Fruit fly (Drosophila melanogaster) whole organism, embryonic: Measurements from ENCODE around the gene Lgr1.

Experiments used
- Antp ChIP-seq: fragments of 200-800 bp; sonication (Bioruptor generic); optimal IDR thresholded peaks from 3 replicates; lab custom pipeline; 2016; ENCODE audit warnings: missing biosample characterization, missing genetic modification characterization
- CG10431 ChIP-seq: fragments of 200-800 bp; sonication (Bioruptor generic); optimal IDR thresholded peaks from 3 replicates; lab custom pipeline; 2018; ENCODE audit warnings: missing biosample characterization, mild to moderate bottlenecking, missing genetic modification characterization
- CG10543 ChIP-seq: fragments of 200-800 bp; sonication (Bioruptor generic); optimal IDR thresholded peaks from 3 replicates; lab custom pipeline; 2017; ENCODE audit warnings: missing biosample characterization, mild to moderate bottlenecking, missing genetic modification characterization, moderate library complexity
- CG10979 ChIP-seq: fragments of 200-800 bp; sonication (Bioruptor generic); optimal IDR thresholded peaks from 2 replicates; lab custom pipeline; 2018; ENCODE audit warnings: missing biosample characterization, mild to moderate bottlenecking, missing genetic modification characterization, moderate library complexity
- CG12071 ChIP-seq: fragments of 200-800 bp; sonication (Bioruptor generic); optimal IDR thresholded peaks from 3 replicates; lab custom pipeline; 2018; ENCODE audit warnings: missing biosample characterization, mild to moderate bottlenecking, missing genetic modification characterization
- CG14441 ChIP-seq: fragments of 200-800 bp; sonication (Bioruptor generic); IDR thresholded peaks from 2 replicates; pipeline ENCODE4 v1.3.6; 2022; ENCODE audit warnings: missing biosample characterization, missing genetic modification characterization
- CG14710 ChIP-seq: fragments of 200-800 bp; sonication (Bioruptor generic); optimal IDR thresholded peaks from 3 replicates; lab custom pipeline; 2019; ENCODE audit warnings: missing biosample characterization, mild to moderate bottlenecking, missing genetic modification characterization, moderate library complexity
- CG15696 ChIP-seq: fragments of 200-800 bp; sonication (Bioruptor generic); optimal IDR thresholded peaks from 2 replicates; lab custom pipeline; 2019; ENCODE audit warnings: missing biosample characterization, mild to moderate bottlenecking, missing genetic modification characterization, moderate library complexity
- CG2116 ChIP-seq: fragments of 200-800 bp; sonication (Bioruptor generic); optimal IDR thresholded peaks from 3 replicates; lab custom pipeline; 2018; ENCODE audit warnings: missing biosample characterization, mild to moderate bottlenecking, missing genetic modification characterization
- CG2889 ChIP-seq: fragments of 200-800 bp; sonication (Bioruptor generic); IDR thresholded peaks from 3 replicates; pipeline ENCODE4 v1.3.6; 2022; ENCODE audit warnings: missing biosample characterization, missing genetic modification characterization
- CG32532 ChIP-seq: fragments of 200-800 bp; sonication (Bioruptor generic); IDR thresholded peaks from 2 replicates; pipeline ENCODE4 v1.3.6; 2022; ENCODE audit warnings: missing biosample characterization, missing genetic modification characterization
- CG4328 ChIP-seq: fragments of 200-800 bp; sonication (Bioruptor generic); optimal IDR thresholded peaks from 3 replicates; lab custom pipeline; 2017; ENCODE audit warnings: missing biosample characterization, missing genetic modification reagents, missing genetic modification characterization
- CG4360 ChIP-seq: fragments of 200-800 bp; sonication (Bioruptor generic); IDR thresholded peaks from 2 replicates; pipeline ENCODE4 v1.3.6; 2022; ENCODE audit warnings: missing biosample characterization, missing genetic modification characterization
- CG4707 ChIP-seq: fragments of 200-800 bp; sonication (Bioruptor generic); optimal IDR thresholded peaks from 2 replicates; lab custom pipeline; 2018; ENCODE audit warnings: missing biosample characterization, mild to moderate bottlenecking, missing genetic modification characterization, moderate library complexity
- CG6765 ChIP-seq: fragments of 200-800 bp; sonication (Bioruptor generic); optimal IDR thresholded peaks from 3 replicates; lab custom pipeline; 2017; ENCODE audit warnings: missing biosample characterization, mild to moderate bottlenecking, missing genetic modification characterization
- CG6813 ChIP-seq: fragments of 200-800 bp; sonication (Bioruptor generic); optimal IDR thresholded peaks from 2 replicates; lab custom pipeline; 2017; ENCODE audit warnings: missing biosample characterization, missing genetic modification characterization, mild to moderate bottlenecking, moderate library complexity, missing genetic modification reagents
- CG7271 ChIP-seq: fragments of 200-800 bp; sonication (Bioruptor generic); optimal IDR thresholded peaks from 2 replicates; lab custom pipeline; 2018; ENCODE audit warnings: missing biosample characterization, mild to moderate bottlenecking, missing genetic modification characterization, moderate library complexity
- CG7357 ChIP-seq: fragments of 200-800 bp; sonication (Bioruptor generic); IDR thresholded peaks from 3 replicates; pipeline ENCODE4 v1.3.6; 2022; ENCODE audit warnings: missing biosample characterization, missing genetic modification characterization
- CG8388 ChIP-seq: fragments of 200-800 bp; sonication (Bioruptor generic); optimal IDR thresholded peaks from 2 replicates; lab custom pipeline; 2019; ENCODE audit warnings: missing biosample characterization, mild to moderate bottlenecking, missing genetic modification characterization, moderate library complexity
- CG8924 ChIP-seq: fragments of 200-800 bp; optimal IDR thresholded peaks from 3 replicates; lab custom pipeline; 2019; ENCODE audit warnings: missing biosample characterization, mild to moderate bottlenecking, missing genetic modification characterization, moderate library complexity
- CG9437 ChIP-seq: fragments of 200-800 bp; sonication (Bioruptor generic); optimal IDR thresholded peaks from 2 replicates; lab custom pipeline; 2018; ENCODE audit warnings: missing biosample characterization, mild to moderate bottlenecking, missing genetic modification characterization
- CTCF ChIP-seq: fragments of 200-800 bp; sonication (Bioruptor generic); optimal IDR thresholded peaks from 2 replicates; lab custom pipeline; 2017; ENCODE audit warnings: missing biosample characterization, mild to moderate bottlenecking, missing genetic modification characterization, moderate library complexity
- Chrac-16 ChIP-seq: fragments of 200-800 bp; sonication (Bioruptor generic); optimal IDR thresholded peaks from 3 replicates; lab custom pipeline; 2016; ENCODE audit warnings: missing biosample characterization, missing genetic modification characterization
- E2f1 ChIP-seq: fragments of 200-800 bp; sonication (Bioruptor generic); IDR thresholded peaks from 2 replicates; pipeline ENCODE4 v1.3.6; 2022; ENCODE audit warnings: missing biosample characterization, missing genetic modification characterization
- HLH54F ChIP-seq: fragments of 200-800 bp; sonication (Bioruptor generic); optimal IDR thresholded peaks from 3 replicates; lab custom pipeline; 2016; ENCODE audit warnings: missing biosample characterization, missing genetic modification characterization
- Hmx ChIP-seq: fragments of 200-800 bp; sonication (Bioruptor generic); optimal IDR thresholded peaks from 2 replicates; lab custom pipeline; 2016; ENCODE audit warnings: missing biosample characterization, missing genetic modification characterization
- Kr ChIP-seq: fragments of 200-800 bp; sonication (Bioruptor generic); optimal IDR thresholded peaks from 2 replicates; lab custom pipeline; 2017; ENCODE audit warnings: missing biosample characterization, mild to moderate bottlenecking, missing genetic modification characterization
- NC2α ChIP-seq: fragments of 200-800 bp; sonication (Bioruptor generic); optimal IDR thresholded peaks from 2 replicates; lab custom pipeline; 2016; ENCODE audit warnings: missing biosample characterization, missing genetic modification characterization
- Optix ChIP-seq: fragments of 200-800 bp; sonication (Bioruptor generic); IDR thresholded peaks from 3 replicates; pipeline ENCODE4 v1.3.6; 2022; ENCODE audit warnings: missing biosample characterization, missing genetic modification characterization
- Pdp1 ChIP-seq, 2 experiments: fragments of 200-800 bp; sonication (Bioruptor generic); optimal IDR thresholded peaks; 3 replicates each; lab custom pipeline; 2016; ENCODE audit warnings: missing biosample characterization in 2 of 2, missing genetic modification characterization in 2 of 2, mild to moderate bottlenecking in 1 of 2, moderate library complexity in 1 of 2
- Rfx ChIP-seq: fragments of 200-800 bp; sonication (Bioruptor generic); IDR thresholded peaks from 2 replicates; pipeline ENCODE4 v1.3.6; 2022; ENCODE audit warnings: missing biosample characterization, missing genetic modification characterization
- Spps ChIP-seq: fragments of 200-800 bp; sonication (Bioruptor generic); optimal IDR thresholded peaks from 2 replicates; lab custom pipeline; 2018; ENCODE audit warnings: missing biosample characterization, mild to moderate bottlenecking, missing genetic modification characterization
- Sry-β ChIP-seq: fragments of 200-800 bp; sonication (Bioruptor generic); optimal IDR thresholded peaks from 2 replicates; lab custom pipeline; 2018; ENCODE audit warnings: missing biosample characterization, mild to moderate bottlenecking, missing genetic modification characterization, moderate library complexity
- bigmax ChIP-seq: fragments of 200-800 bp; sonication (Bioruptor generic); optimal IDR thresholded peaks from 2 replicates; lab custom pipeline; 2018; ENCODE audit warnings: missing biosample characterization, mild to moderate bottlenecking, missing genetic modification characterization
- bsh ChIP-seq, 2 experiments: fragments of 200-800 bp; sonication (Bioruptor generic); optimal IDR thresholded peaks; 2 replicates each; lab custom pipeline; 2017 to 2018; ENCODE audit warnings: mild to moderate bottlenecking in 2 of 2, missing biosample characterization in 2 of 2, missing genetic modification characterization in 2 of 2, moderate library complexity in 1 of 2
- caup ChIP-seq: fragments of 200-800 bp; sonication (Bioruptor generic); optimal IDR thresholded peaks from 3 replicates; lab custom pipeline; 2017; ENCODE audit warnings: missing biosample characterization, mild to moderate bottlenecking, missing genetic modification characterization, moderate library complexity; ENCODE audit not compliant: severe bottlenecking
- chm ChIP-seq: fragments of 200-800 bp; sonication (Bioruptor generic); IDR thresholded peaks from 2 replicates; pipeline ENCODE4 v1.3.6; 2022; ENCODE audit warnings: missing biosample characterization, missing genetic modification characterization
- croc ChIP-seq: fragments of 200-800 bp; sonication (Bioruptor generic); conservative IDR thresholded peaks from 3 replicates; pipeline ENCODE4 v1.3.6; 2022; ENCODE audit warnings: missing biosample characterization, missing genetic modification characterization
- da ChIP-seq: fragments of 200-800 bp; sonication (Bioruptor generic); optimal IDR thresholded peaks from 2 replicates; lab custom pipeline; 2016; ENCODE audit warnings: missing biosample characterization, missing genetic modification characterization
- eyg ChIP-seq: fragments of 200-800 bp; sonication (Bioruptor generic); optimal IDR thresholded peaks from 3 replicates; lab custom pipeline; 2016; ENCODE audit warnings: missing biosample characterization, missing genetic modification characterization
- gsb ChIP-seq: fragments of 200-800 bp; sonication (Bioruptor generic); IDR thresholded peaks from 2 replicates; pipeline ENCODE4 v1.3.6; 2022; ENCODE audit warnings: missing biosample characterization, missing genetic modification characterization
- jumu ChIP-seq: fragments of 200-800 bp; sonication (Bioruptor generic); optimal IDR thresholded peaks from 3 replicates; lab custom pipeline; 2016; ENCODE audit warnings: missing biosample characterization, missing genetic modification characterization
- lmd ChIP-seq: fragments of 200-800 bp; sonication (Bioruptor generic); IDR thresholded peaks from 2 replicates; pipeline ENCODE4 v1.3.6; 2022; ENCODE audit warnings: missing biosample characterization, missing genetic modification characterization
- pb ChIP-seq: fragments of 200-800 bp; sonication (Bioruptor generic); optimal IDR thresholded peaks from 3 replicates; lab custom pipeline; 2016; ENCODE audit warnings: missing biosample characterization, missing genetic modification characterization
- pfk ChIP-seq: fragments of 200-800 bp; sonication (Bioruptor generic); optimal IDR thresholded peaks from 2 replicates; lab custom pipeline; 2018; ENCODE audit warnings: missing biosample characterization, mild to moderate bottlenecking, missing genetic modification characterization, moderate library complexity
- pita ChIP-seq: fragments of 200-800 bp; sonication (Bioruptor generic); optimal IDR thresholded peaks from 2 replicates; lab custom pipeline; 2017; ENCODE audit warnings: missing biosample characterization, mild to moderate bottlenecking, missing genetic modification characterization
- pzg ChIP-seq: fragments of 200-800 bp; sonication (Bioruptor generic); optimal IDR thresholded peaks from 3 replicates; lab custom pipeline; 2018; ENCODE audit warnings: missing biosample characterization, mild to moderate bottlenecking, missing genetic modification characterization, moderate library complexity
- sens-2 ChIP-seq: fragments of 200-800 bp; sonication (Bioruptor generic); IDR thresholded peaks from 2 replicates; pipeline ENCODE4 v1.3.6; 2022; ENCODE audit warnings: missing biosample characterization, missing genetic modification characterization
- ssp ChIP-seq: fragments of 200-800 bp; sonication (Bioruptor generic); IDR thresholded peaks from 2 replicates; pipeline ENCODE4 v1.3.6; 2022; ENCODE audit warnings: missing biosample characterization, missing genetic modification characterization
- ttk ChIP-seq: fragments of 200-800 bp; sonication (Bioruptor generic); IDR thresholded peaks from 2 replicates; pipeline ENCODE4 v2.1.2; 2022; ENCODE audit warnings: missing biosample characterization, missing genetic modification characterization
- tx ChIP-seq: fragments of 200-800 bp; sonication (Bioruptor generic); optimal IDR thresholded peaks from 2 replicates; lab custom pipeline; 2016; ENCODE audit warnings: missing biosample characterization, missing genetic modification characterization

The Lgr1 gene

dm6 chr3R:17716858-17717596 is 8.6 kb upstream of the Lgr1 start (continued):
- TF ChIP-seq bsh (GFP tag; optimal IDR thresholded peaks at IDR 0.05; lab: Kevin White, UChicago) (no peak), pita (GFP tag; lab: Kevin White, UChicago) (no peak), sens-2 (GFP tag; lab: Robert Waterston, UW) (no peak), Kr (GFP tag; lab: Kevin White, UChicago) (no peak), CG6765 (GFP tag; lab: Kevin White, UChicago) (peak; percentile 36), CG8388 (peak; percentile 25), jumu (GFP tag; lab: Kevin White, UChicago) (peak; percentile 44), NC2α (GFP tag; lab: Kevin White, UChicago) (no peak), CG15696 (no peak), E2f1 (no peak), CG14441 (GFP tag; lab: Robert Waterston, UW) (no peak), CG10431 (no peak), CG32532 (no peak), Hmx (GFP tag; lab: Kevin White, UChicago) (no peak), CG6813 (GFP tag; lab: Kevin White, UChicago) (peak; percentile 32), HLH54F (peak; percentile 6), ttk (no peak), CG4707 (GFP tag; lab: Kevin White, UChicago) (peak; percentile 45), Optix (GFP tag; lab: Robert Waterston, UW) (no peak), CG7271 (tag; lab: Kevin White, UChicago) (peak; percentile 4), CG7357 (GFP tag; lab: Robert Waterston, UW) (no peak), chm (GFP tag; lab: Robert Waterston, UW) (no peak), lmd (no peak), Pdp1 (GFP tag; optimal IDR thresholded peaks at IDR 0.05; lab: Kevin White, UChicago) (peak in 1 of 2 experiments; percentile 38), CG10979 (no peak), CG14710 (tag; lab: Kevin White, UChicago) (no peak), gsb (GFP tag; lab: Robert Waterston, UW) (no peak), croc (GFP tag; lab: Robert Waterston, UW) (no peak), CG10543 (GFP tag; lab: Kevin White, UChicago) (peak; percentile 85), da (GFP tag; lab: Kevin White, UChicago) (no peak), Spps (no peak), Sry-β (GFP tag; lab: Kevin White, UChicago) (no peak), CG4360 (GFP tag; lab: Robert Waterston, UW) (no peak), pfk (peak; percentile 91), caup (peak; percentile 46), pzg (GFP tag; lab: Kevin White, UChicago) (peak; percentile 36), CG8924 (tag; lab: Kevin White, UChicago) (peak; percentile 70), ssp (GFP tag; lab: Robert Waterston, UW) (no peak), CG2889 (GFP tag; lab: Robert Waterston, UW) (no peak), CG9437 (no peak), eyg (GFP tag; lab: Kevin White, UChicago) (no peak), Chrac-16 (no peak), CG12071 (GFP tag; lab: Kevin White, UChicago) (peak; percentile 39), CTCF (GFP tag; lab: Kevin White, UChicago) (no peak), tx (no peak), Rfx (GFP tag; lab: Robert Waterston, UW) (no peak), bigmax (GFP tag; lab: Kevin White, UChicago) (peak; percentile 95), CG4328 (GFP tag; lab: Kevin White, UChicago) (peak; percentile 4), pb (GFP tag; lab: Kevin White, UChicago) (peak; percentile 41), CG2116 (GFP tag; lab: Kevin White, UChicago) (peak; percentile 49), Antp (GFP tag; lab: Kevin White, UChicago) (peak; percentile 37)
